Worm (Caenorhabditis elegans): ENCODE data around the gene ndx-3.
"Not testable (repeated sequence)": the region's sequence is repeated elsewhere in the genome, so short reads cannot be mapped to it uniquely, and the experiment has no call there.

The ndx-3 gene

ce11 chrII:4953289-4953688 is at the start of gene ndx-3:
TSS of gene ndx-3 (plus strand) at chrII:4953589.
- TF ChIP-seq T22C8.4 (GFP tag; IDR thresholded peaks at IDR 0.05) (no peak), tab-1 (GFP tag; IDR thresholded peaks at IDR 0.05) (no peak), ztf-23 (GFP tag; IDR thresholded peaks at IDR 0.05) (no peak), ref-1 (GFP tag; conservative IDR thresholded peaks at IDR 0.05) (no peak), flt-1 (GFP tag; IDR thresholded peaks at IDR 0.05) (no peak), klf-2 (GFP tag; conservative IDR thresholded peaks at IDR 0.05) (no peak), med-1 (GFP tag; optimal IDR thresholded peaks at IDR 0.05; ENCODE audit: insufficient read depth) (no peak), ztf-29 (GFP tag; IDR thresholded peaks at IDR 0.05) (no peak), cog-1 (tag; optimal IDR thresholded peaks at IDR 0.05) (no peak)

ce11 chrII:4903696-4904095 is 49.7 kb upstream of the ndx-3 start, which contains the start of gene sgt-1:
TSS of gene sgt-1 (minus strand) at chrII:4903796.
- not testable (repeated sequence) for TF ChIP-seq tab-1 (GFP tag; IDR thresholded peaks at IDR 0.05); klf-2 (GFP tag; conservative IDR thresholded peaks at IDR 0.05); T22C8.4 (GFP tag; IDR thresholded peaks at IDR 0.05)

- TF ChIP-seq flt-1 (GFP tag; IDR thresholded peaks at IDR 0.05) (0 out of 2 replicates have a peak, but pooled peaks have one; percentile 7), ztf-29 (GFP tag; IDR thresholded peaks at IDR 0.05) (peak; percentile 57; the same call in 1 of the 2 replicates), ref-1 (GFP tag; conservative IDR thresholded peaks at IDR 0.05) (no peak)
These were observed 49.1 kb upstream of the ndx-3 start for ce11 chrII:4904277-4904676.

ce11 chrII:4904778-4905177 is 48.6 kb upstream of the ndx-3 start, which contains the start of gene btbd-10:
TSS of gene btbd-10 (plus strand) at chrII:4905008.
- no peak for TF ChIP-seq ztf-23 (GFP tag; IDR thresholded peaks at IDR 0.05)
- TF ChIP-seq ztf-29 (GFP tag; IDR thresholded peaks at IDR 0.05) = no peak

ce11 chrII:4905331-4905730 is 48.1 kb upstream of the ndx-3 start:
- TF ChIP-seq ztf-23 (GFP tag; IDR thresholded peaks at IDR 0.05) (no peak), T22C8.4 (GFP tag; IDR thresholded peaks at IDR 0.05) (no peak), klf-2 (GFP tag; conservative IDR thresholded peaks at IDR 0.05) (no peak), cog-1 (tag; optimal IDR thresholded peaks at IDR 0.05) (no peak), ref-1 (GFP tag; conservative IDR thresholded peaks at IDR 0.05) (no peak), ztf-29 (GFP tag; IDR thresholded peaks at IDR 0.05) (no peak), med-1 (GFP tag; optimal IDR thresholded peaks at IDR 0.05; ENCODE audit: insufficient read depth) (no peak), tab-1 (GFP tag; IDR thresholded peaks at IDR 0.05) (no peak), flt-1 (GFP tag; IDR thresholded peaks at IDR 0.05) (no peak)

ce11 chrII:4905883-4906282 is 47.5 kb upstream of the ndx-3 start:
- TF ChIP-seq T22C8.4 (GFP tag; IDR thresholded peaks at IDR 0.05) (no peak), ref-1 (GFP tag; conservative IDR thresholded peaks at IDR 0.05) (no peak), klf-2 (GFP tag; conservative IDR thresholded peaks at IDR 0.05) (no peak), ztf-23 (GFP tag; IDR thresholded peaks at IDR 0.05) (no peak), ztf-29 (GFP tag; IDR thresholded peaks at IDR 0.05) (no peak), med-1 (GFP tag; optimal IDR thresholded peaks at IDR 0.05; ENCODE audit: insufficient read depth) (no peak)

- no peak for TF ChIP-seq T22C8.4 (GFP tag; IDR thresholded peaks at IDR 0.05)
- TF ChIP-seq flt-1 (GFP tag; IDR thresholded peaks at IDR 0.05) = no peak
- TF ChIP-seq ref-1 (GFP tag; conservative IDR thresholded peaks at IDR 0.05) = no peak
- no peak for TF ChIP-seq cog-1 (tag; optimal IDR thresholded peaks at IDR 0.05)
- TF ChIP-seq klf-2 (GFP tag; conservative IDR thresholded peaks at IDR 0.05) = no peak
- TF ChIP-seq tab-1 (GFP tag; IDR thresholded peaks at IDR 0.05) = no peak
- TF ChIP-seq ztf-29 (GFP tag; IDR thresholded peaks at IDR 0.05) = no peak
- TF ChIP-seq ztf-23 (GFP tag; IDR thresholded peaks at IDR 0.05) = no peak
- no peak for TF ChIP-seq med-1 (GFP tag; optimal IDR thresholded peaks at IDR 0.05; ENCODE audit: insufficient read depth)
These were observed 45.2 kb upstream of the ndx-3 start for ce11 chrII:4908160-4908559.

- TF ChIP-seq ztf-29 (GFP tag; IDR thresholded peaks at IDR 0.05) = no peak
- TF ChIP-seq tab-1 (GFP tag; IDR thresholded peaks at IDR 0.05) = no peak
- TF ChIP-seq cog-1 (tag; optimal IDR thresholded peaks at IDR 0.05) = no peak
- TF ChIP-seq klf-2 (GFP tag; conservative IDR thresholded peaks at IDR 0.05) = no peak
These were observed 39.2 kb upstream of the ndx-3 start, which contains the start of gene R05F9.11 for ce11 chrII:4914214-4914613. TSS of gene R05F9.11 (minus strand) at chrII:4914218.

ce11 chrII:4915572-4915971 is 37.8 kb upstream of the ndx-3 start:
- TF ChIP-seq ztf-23 (GFP tag; IDR thresholded peaks at IDR 0.05) (no peak), ref-1 (GFP tag; conservative IDR thresholded peaks at IDR 0.05) (no peak), cog-1 (tag; optimal IDR thresholded peaks at IDR 0.05) (no peak), med-1 (GFP tag; optimal IDR thresholded peaks at IDR 0.05; ENCODE audit: insufficient read depth) (no peak), flt-1 (GFP tag; IDR thresholded peaks at IDR 0.05) (no peak), ztf-29 (GFP tag; IDR thresholded peaks at IDR 0.05) (no peak), klf-2 (GFP tag; conservative IDR thresholded peaks at IDR 0.05) (no peak)

- TF ChIP-seq ztf-29, T22C8.4, flt-1 (GFP tag; IDR thresholded peaks at IDR 0.05): not testable (repeated sequence)
These were observed 36.9 kb upstream of the ndx-3 start, which contains the start of gene msp-31 for ce11 chrII:4916462-4916861. TSS of gene msp-31 (minus strand) at chrII:4916562.

ce11 chrII:4918501-4919021 is 34.8 kb upstream of the ndx-3 start:
- no peak for TF ChIP-seq cog-1 (tag; optimal IDR thresholded peaks at IDR 0.05)

Measured in whole organism, midembryonic.